Worm (Caenorhabditis elegans): ENCODE results near the gene B0554.4.

DNA sequence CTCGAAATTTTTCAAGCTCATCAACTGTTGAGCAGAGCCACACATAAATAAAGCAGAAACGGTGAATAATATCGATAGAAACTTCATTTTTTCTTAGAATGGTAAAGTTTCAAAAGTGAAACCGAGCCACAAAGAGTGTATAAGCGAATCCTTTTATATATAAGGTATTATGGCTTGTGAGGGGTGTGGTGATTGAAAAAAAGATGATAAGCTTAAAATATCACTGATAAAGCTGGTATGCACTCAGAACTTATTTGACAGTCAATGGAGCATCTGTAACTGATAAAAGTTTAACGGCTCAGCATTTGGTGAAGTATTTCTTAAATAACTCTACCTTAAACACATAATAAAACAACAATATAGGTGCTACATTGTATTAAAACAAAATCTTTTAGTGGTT, 14.3 kb upstream of the B0554.4 start, which contains the start of gene dod-19:
- TF ChIP-seq lin-35 (GFP tag; optimal IDR thresholded peaks at IDR 0.05) = no peak
- no peak for TF ChIP-seq ets-4 (GFP tag; optimal IDR thresholded peaks at IDR 0.05)
- no peak for TF ChIP-seq B0019.2 (GFP tag; conservative IDR thresholded peaks at IDR 0.05)
- no peak for TF ChIP-seq die-1 (tag; optimal IDR thresholded peaks at IDR 0.05)
- no peak for TF ChIP-seq atf-7 (tag; optimal IDR thresholded peaks at IDR 0.05)
- no peak for TF ChIP-seq ama-1 (optimal IDR thresholded peaks at IDR 0.05)
- TF ChIP-seq ama-1 (GFP tag; optimal IDR thresholded peaks at IDR 0.05) = no peak
- TF ChIP-seq rcor-1 (GFP tag; IDR thresholded peaks at IDR 0.05) = no peak
- no peak for TF ChIP-seq ztf-25 (GFP tag; IDR thresholded peaks at IDR 0.05)
- no peak for TF ChIP-seq unc-62 (GFP tag; optimal IDR thresholded peaks at IDR 0.05)
- no peak for TF ChIP-seq unc-130 (GFP tag; optimal IDR thresholded peaks at IDR 0.05)
